Worm (Caenorhabditis elegans): ENCODE results near the gene srh-250.

- no peak for TF ChIP-seq lsy-2 (tag; optimal IDR thresholded peaks at IDR 0.05)
- TF ChIP-seq unc-62 (GFP tag; optimal IDR thresholded peaks at IDR 0.05) = no peak
- no peak for TF ChIP-seq mab-5 (tag; optimal IDR thresholded peaks at IDR 0.05)
- no peak for TF ChIP-seq zip-8 (tag; optimal IDR thresholded peaks at IDR 0.05)
- no peak for TF ChIP-seq nhr-12 (tag; optimal IDR thresholded peaks at IDR 0.05)
- no peak for TF ChIP-seq pha-4 (tag; optimal IDR thresholded peaks at IDR 0.05)
Observed at ce11 chrII:3832383-3832782, 46.0 kb upstream of the srh-250 start, which contains the start of gene F54D10.9.

Data from whole organism, mixed stage, embryonic.